Worm (Caenorhabditis elegans) whole organism, late embryonic: Measurements from ENCODE around the gene wrt-3.

Experiments used
- C38D4.7 ChIP-seq: fragments of 200-800 bp; sonication (Bioruptor generic); optimal IDR thresholded peaks from 2 replicates; lab custom pipeline; 2018; ENCODE audit warnings: mild to moderate bottlenecking, missing genetic modification characterization, moderate library complexity, missing compliant biosample characterization
- ama-1 ChIP-seq: fragments of 150-350 bp; optimal IDR thresholded peaks from 2 replicates; lab custom pipeline; 2014
- ceh-14 ChIP-seq: sonication (generic microtip); optimal IDR thresholded peaks from 2 replicates; lab custom pipeline; 2016; ENCODE audit warnings: missing genotype, missing genetic modification characterization, missing compliant biosample characterization
- hlh-13 ChIP-seq: fragments of 200-800 bp; sonication (Bioruptor generic); optimal IDR thresholded peaks from 2 replicates; lab custom pipeline; 2018; ENCODE audit warnings: mild to moderate bottlenecking, missing genetic modification characterization, missing compliant biosample characterization
- hlh-6 ChIP-seq: sonication (generic microtip); optimal IDR thresholded peaks from 2 replicates; lab custom pipeline; 2016; ENCODE audit warnings: missing genotype, missing genetic modification characterization, missing compliant biosample characterization
- nfya-1 ChIP-seq: sonication (generic microtip); optimal IDR thresholded peaks from 2 replicates; lab custom pipeline; 2017; ENCODE audit warnings: missing genetic modification characterization, mild to moderate bottlenecking, missing compliant biosample characterization, antibody characterized with exemption, moderate library complexity
- pat-9 ChIP-seq: fragments of 200-800 bp; sonication (Bioruptor generic); optimal IDR thresholded peaks from 2 replicates; lab custom pipeline; 2018; ENCODE audit warnings: mild to moderate bottlenecking, missing genetic modification characterization, moderate library complexity, missing compliant biosample characterization
- pha-2 ChIP-seq: sonication (generic microtip); optimal IDR thresholded peaks from 2 replicates; lab custom pipeline; 2017; ENCODE audit warnings: mild to moderate bottlenecking, missing genetic modification characterization, missing compliant biosample characterization
- pha-4 ChIP-seq: fragments of 150-350 bp; optimal IDR thresholded peaks from 2 replicates; lab custom pipeline; 2018; ENCODE audit warnings: missing biosample characterization, missing genetic modification reagents, missing genetic modification characterization
- sox-2 ChIP-seq: fragments of 200-800 bp; sonication (Bioruptor generic); IDR thresholded peaks from 2 replicates; pipeline ENCODE4 v1.3.6; 2022; ENCODE audit warnings: missing genetic modification reagents, missing genetic modification characterization, missing compliant biosample characterization
- ttx-3 ChIP-seq: sonication (generic microtip); optimal IDR thresholded peaks from 2 replicates; lab custom pipeline; 2016; ENCODE audit warnings: missing genetic modification reagents, missing genetic modification characterization, missing compliant biosample characterization
- unc-86 ChIP-seq: sonication (generic microtip); optimal IDR thresholded peaks from 2 replicates; lab custom pipeline; 2016; ENCODE audit warnings: missing genetic modification characterization, missing compliant biosample characterization

DNA sequence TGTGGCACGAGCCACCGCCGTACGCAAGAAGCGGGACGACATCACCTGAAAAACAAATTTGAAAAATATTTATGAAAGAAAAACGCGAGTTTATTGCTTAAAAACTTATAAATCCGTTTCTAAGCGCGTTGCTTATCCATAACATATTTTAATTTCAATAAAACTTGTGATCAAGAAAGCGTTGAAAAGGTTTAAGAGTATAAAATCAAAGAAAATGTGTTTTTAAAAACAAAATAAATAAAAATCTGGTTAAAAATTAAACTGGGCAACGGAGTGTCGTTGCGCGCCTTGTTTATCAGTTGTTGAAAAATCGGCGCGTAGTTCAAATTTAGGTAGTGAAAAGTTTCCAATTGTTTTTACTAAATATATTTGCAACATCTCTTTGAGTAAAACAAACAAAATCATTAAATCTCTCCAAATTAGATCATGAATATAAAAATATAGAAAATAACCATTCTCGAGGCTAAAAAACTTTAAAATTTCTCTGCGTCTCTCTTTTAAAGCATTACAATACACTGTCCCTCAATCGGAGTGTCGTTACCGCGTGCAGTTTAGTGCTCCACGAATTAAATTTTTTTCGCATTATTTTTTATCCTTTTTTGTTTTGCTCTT, 47.7 kb upstream of the wrt-3 start, which contains the start of gene ndua-5:
- TF ChIP-seq pha-4 (tag; lab: Kevin White, UChicago) (no peak), pat-9 (no peak), hlh-13 (GFP tag; lab: Kevin White, UChicago) (no peak), C38D4.7 (GFP tag; lab: Kevin White, UChicago) (no peak), pha-2 (no peak), ama-1 (lab: Kevin White, UChicago) (no peak), hlh-6 (tag; lab: Kevin White, UChicago) (no peak), unc-86 (tag; lab: Kevin White, UChicago) (no peak), ceh-14 (tag; lab: Kevin White, UChicago) (no peak), nfya-1 (tag; lab: Kevin White, UChicago) (no peak), ttx-3 (tag; lab: Kevin White, UChicago) (no peak), sox-2 (GFP tag; lab: Robert Waterston, UW) (no peak)
